Worm (Caenorhabditis elegans) whole organism, mixed stage, embryonic: ENCODE data around the gene F14D7.12.

Experiments
- M03D4.4 ChIP-seq: sonication (generic microtip); optimal IDR thresholded peaks from 2 replicates; lab custom pipeline; 2017; ENCODE audit warnings: mild to moderate bottlenecking, missing genetic modification characterization, missing compliant biosample characterization
- bed-3 ChIP-seq: fragments of 200-800 bp; sonication (Bioruptor generic); optimal IDR thresholded peaks from 3 replicates; lab custom pipeline; 2018; ENCODE audit warnings: mild to moderate bottlenecking, missing genetic modification characterization, moderate library complexity, missing compliant biosample characterization
- blmp-1 ChIP-seq: fragments of 150-350 bp; optimal IDR thresholded peaks from 2 replicates; lab custom pipeline; 2014; ENCODE audit warnings: missing biosample characterization, missing genetic modification characterization
- ceh-39 ChIP-seq: fragments of 150-350 bp; optimal IDR thresholded peaks from 2 replicates; lab custom pipeline; 2014; ENCODE audit warnings: missing biosample characterization, missing genetic modification characterization
- ceh-43 ChIP-seq: fragments of 200-800 bp; sonication (Bioruptor generic); optimal IDR thresholded peaks from 2 replicates; lab custom pipeline; 2018; ENCODE audit warnings: mild to moderate bottlenecking, missing genetic modification characterization, moderate library complexity, missing compliant biosample characterization
- ceh-83 ChIP-seq: fragments of 200-800 bp; sonication (Bioruptor generic); optimal IDR thresholded peaks from 2 replicates; lab custom pipeline; 2018; ENCODE audit warnings: mild to moderate bottlenecking, missing genetic modification characterization, missing compliant biosample characterization
- ces-1 ChIP-seq: fragments of 150-350 bp; optimal IDR thresholded peaks from 2 replicates; lab custom pipeline; 2014; ENCODE audit warnings: missing biosample characterization, missing genetic modification reagents, missing genetic modification characterization
- cnd-1 ChIP-seq: fragments of 200-800 bp; sonication (Bioruptor generic); optimal IDR thresholded peaks from 2 replicates; lab custom pipeline; 2018; ENCODE audit warnings: mild to moderate bottlenecking, missing genetic modification characterization, missing compliant biosample characterization
- drap-1 ChIP-seq: fragments of 200-800 bp; sonication (Bioruptor generic); optimal IDR thresholded peaks from 3 replicates; lab custom pipeline; 2018; ENCODE audit warnings: mild to moderate bottlenecking, missing genetic modification characterization, missing compliant biosample characterization
- elt-1 ChIP-seq: sonication (generic microtip); optimal IDR thresholded peaks from 2 replicates; lab custom pipeline; 2017; ENCODE audit warnings: missing genetic modification characterization, mild to moderate bottlenecking, missing compliant biosample characterization, antibody characterized with exemption, moderate library complexity, borderline replicate concordance; ENCODE audit not compliant: insufficient read depth
- elt-3 ChIP-seq: fragments of 150-350 bp; optimal IDR thresholded peaks from 2 replicates; lab custom pipeline; 2014; ENCODE audit warnings: missing biosample characterization, missing genetic modification characterization
- flh-1 ChIP-seq: fragments of 200-800 bp; sonication (Bioruptor generic); optimal IDR thresholded peaks from 2 replicates; lab custom pipeline; 2018; ENCODE audit warnings: mild to moderate bottlenecking, missing genetic modification characterization, moderate library complexity, missing compliant biosample characterization
- ham-2 ChIP-seq: fragments of 200-800 bp; sonication (Bioruptor generic); optimal IDR thresholded peaks from 2 replicates; lab custom pipeline; 2018; ENCODE audit warnings: mild to moderate bottlenecking, missing genetic modification characterization, missing compliant biosample characterization
- hlh-1 ChIP-seq: fragments of 150-350 bp; optimal IDR thresholded peaks from 2 replicates; lab custom pipeline; 2014; ENCODE audit warnings: missing biosample characterization, missing genetic modification reagents, missing genetic modification characterization
- lin-13 ChIP-seq: fragments of 150-350 bp; optimal IDR thresholded peaks from 2 replicates; lab custom pipeline; 2014; ENCODE audit warnings: missing biosample characterization, missing genetic modification characterization
- lin-32 ChIP-seq: fragments of 200-800 bp; sonication (Bioruptor generic); optimal IDR thresholded peaks from 2 replicates; lab custom pipeline; 2018; ENCODE audit warnings: mild to moderate bottlenecking, missing genetic modification characterization, missing compliant biosample characterization
- lsy-2 ChIP-seq: fragments of 150-350 bp; optimal IDR thresholded peaks from 2 replicates; lab custom pipeline; 2014; ENCODE audit warnings: missing biosample characterization, missing genetic modification characterization
- mep-1 ChIP-seq: fragments of 150-350 bp; optimal IDR thresholded peaks from 2 replicates; lab custom pipeline; 2017; ENCODE audit warnings: missing biosample characterization, missing genetic modification reagents, missing genetic modification characterization, inconsistent platforms
- mls-2 ChIP-seq: sonication (generic microtip); optimal IDR thresholded peaks from 2 replicates; lab custom pipeline; 2016; ENCODE audit warnings: mild to moderate bottlenecking, missing genetic modification characterization, moderate library complexity, missing compliant biosample characterization
- nhr-12 ChIP-seq: fragments of 150-350 bp; optimal IDR thresholded peaks from 2 replicates; lab custom pipeline; 2014; ENCODE audit warnings: missing biosample characterization, missing genetic modification characterization
- nhr-2 ChIP-seq: fragments of 150-350 bp; optimal IDR thresholded peaks from 2 replicates; lab custom pipeline; 2014; ENCODE audit warnings: missing biosample characterization, missing genetic modification characterization
- nhr-76 ChIP-seq: sonication (generic microtip); optimal IDR thresholded peaks from 2 replicates; lab custom pipeline; 2017; ENCODE audit warnings: missing biosample characterization, missing genetic modification characterization
- pha-4 ChIP-seq: fragments of 150-350 bp; optimal IDR thresholded peaks from 2 replicates; lab custom pipeline; 2018; ENCODE audit warnings: missing biosample characterization, missing genetic modification reagents, missing genetic modification characterization
- sem-2 ChIP-seq: fragments of 200-800 bp; sonication (Bioruptor generic); optimal IDR thresholded peaks from 2 replicates; lab custom pipeline; 2018; ENCODE audit warnings: mild to moderate bottlenecking, missing genetic modification characterization, missing compliant biosample characterization
- snpc-4 ChIP-seq: fragments of 150-350 bp; optimal IDR thresholded peaks from 2 replicates; lab custom pipeline; 2014; ENCODE audit warnings: missing biosample characterization, missing genetic modification characterization
- sptf-1 ChIP-seq: sonication (generic microtip); optimal IDR thresholded peaks from 2 replicates; lab custom pipeline; 2017; ENCODE audit warnings: mild to moderate bottlenecking, missing genetic modification characterization, moderate library complexity, missing compliant biosample characterization
- tbx-8 ChIP-seq: fragments of 200-800 bp; sonication (Bioruptor generic); optimal IDR thresholded peaks from 2 replicates; lab custom pipeline; 2018; ENCODE audit warnings: mild to moderate bottlenecking, missing genetic modification characterization, moderate library complexity, missing compliant biosample characterization
- unc-39 ChIP-seq: fragments of 150-350 bp; optimal IDR thresholded peaks from 2 replicates; lab custom pipeline; 2014; ENCODE audit warnings: missing biosample characterization, missing genetic modification characterization
- unc-62 ChIP-seq: fragments of 150-350 bp; optimal IDR thresholded peaks from 2 replicates; lab custom pipeline; 2014; ENCODE audit warnings: missing biosample characterization, missing genetic modification reagents, missing genetic modification characterization
- zip-8 ChIP-seq: fragments of 150-350 bp; optimal IDR thresholded peaks from 2 replicates; lab custom pipeline; 2014; ENCODE audit warnings: missing biosample characterization, missing genetic modification characterization
- ztf-11 ChIP-seq: fragments of 150-350 bp; optimal IDR thresholded peaks from 2 replicates; lab custom pipeline; 2014; ENCODE audit warnings: missing biosample characterization, missing genetic modification characterization

Gene F14D7.12

DNA sequence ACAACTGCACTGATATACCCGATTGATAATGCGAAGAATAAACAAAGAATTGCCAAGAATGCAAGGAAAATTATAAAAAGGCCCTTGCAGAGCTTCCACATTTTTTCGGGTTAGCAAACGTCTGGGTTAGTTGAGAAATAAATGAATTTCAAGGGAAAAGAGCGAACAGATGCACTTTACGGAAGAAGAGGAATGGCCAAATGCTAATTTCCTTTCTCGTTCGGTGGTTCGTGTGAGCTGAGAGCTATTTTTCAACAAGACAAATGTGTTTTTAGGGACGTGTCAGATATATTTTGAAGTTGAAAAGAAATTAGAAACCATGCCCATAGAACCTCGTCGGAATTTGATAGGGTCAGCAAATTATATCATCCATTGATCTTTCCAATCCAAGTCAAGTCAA lies 39.0 kb upstream of the F14D7.12 start, which contains the start of gene F40G12.2:
Gene F40G12.2 (minus strand): TSS at position 101 of the 400 bp plus-strand sequence.
- no peak for TF ChIP-seq unc-39 (tag; lab: Kevin White, UChicago)

ce11 chrV:14267326-14267942 lies 32.4 kb upstream of the F14D7.12 start:
- no peak for TF ChIP-seq nhr-76 (tag; lab: Kevin White, UChicago)
- TF ChIP-seq elt-1 (tag; lab: Kevin White, UChicago) = no peak
- no peak for TF ChIP-seq lsy-2
- no peak for TF ChIP-seq mls-2
- TF ChIP-seq ceh-39 = no peak
- TF ChIP-seq bed-3 = no peak
- no peak for TF ChIP-seq flh-1 (GFP tag; lab: Kevin White, UChicago)
- no peak for TF ChIP-seq sptf-1 (tag; lab: Kevin White, UChicago)
- TF ChIP-seq pha-4 (tag; lab: Kevin White, UChicago) = no peak
- no peak for TF ChIP-seq ztf-11 (tag; lab: Kevin White, UChicago)
- TF ChIP-seq, all 35 proteins: peak for 0

- no peak for TF ChIP-seq lin-13 (tag; lab: Kevin White, UChicago)
- TF ChIP-seq nhr-2 (tag; lab: Kevin White, UChicago) = no peak
- no peak for TF ChIP-seq unc-62
- TF ChIP-seq unc-39 (tag; lab: Kevin White, UChicago) = no peak
- TF ChIP-seq blmp-1 (tag; lab: Kevin White, UChicago) = no peak
- TF ChIP-seq mls-2 = no peak
- TF ChIP-seq mep-1 (tag; lab: Kevin White, UChicago) = no peak
- no peak for TF ChIP-seq hlh-1
- no peak for TF ChIP-seq lin-32 (GFP tag; lab: Kevin White, UChicago)
- TF ChIP-seq elt-3 (tag; lab: Kevin White, UChicago) = no peak
- TF ChIP-seq zip-8 (tag; lab: Kevin White, UChicago) = no peak
- TF ChIP-seq flh-1 (GFP tag; lab: Kevin White, UChicago) = no peak
- no peak for TF ChIP-seq ceh-83 (GFP tag; lab: Kevin White, UChicago)
- TF ChIP-seq ham-2 (GFP tag; lab: Kevin White, UChicago) = no peak
- no peak for TF ChIP-seq tbx-8 (GFP tag; lab: Kevin White, UChicago)
These were observed 31.2 kb upstream of the F14D7.12 start, which contains the start of gene F40G12.4 for ce11 chrV:14268616-14269015. Gene F40G12.4, minus strand, starts transcription at chrV:14268716.

- no peak for TF ChIP-seq unc-62
- no peak for TF ChIP-seq elt-3 (tag; lab: Kevin White, UChicago)
- no peak for TF ChIP-seq mep-1 (tag; lab: Kevin White, UChicago)
- TF ChIP-seq sem-2 = no peak
- TF ChIP-seq nhr-2 (tag; lab: Kevin White, UChicago) = no peak
- no peak for TF ChIP-seq M03D4.4 (tag; lab: Kevin White, UChicago)
- TF ChIP-seq tbx-8 (GFP tag; lab: Kevin White, UChicago) = no peak
- TF ChIP-seq nhr-76 (tag; lab: Kevin White, UChicago) = no peak
- no peak for TF ChIP-seq elt-1 (tag; lab: Kevin White, UChicago)
- TF ChIP-seq ceh-43 (GFP tag; lab: Kevin White, UChicago) = no peak
- no peak for TF ChIP-seq drap-1 (GFP tag; lab: Kevin White, UChicago)
- no peak for TF ChIP-seq ham-2 (GFP tag; lab: Kevin White, UChicago)
- no peak for TF ChIP-seq nhr-12
- no peak for TF ChIP-seq ceh-83 (GFP tag; lab: Kevin White, UChicago)
- no peak for TF ChIP-seq ztf-11 (tag; lab: Kevin White, UChicago)
- TF ChIP-seq sptf-1 (tag; lab: Kevin White, UChicago) = no peak
- no peak for TF ChIP-seq lin-13 (tag; lab: Kevin White, UChicago)
- no peak for TF ChIP-seq ces-1 (GFP tag; lab: Kevin White, UChicago)
- TF ChIP-seq lin-32 (GFP tag; lab: Kevin White, UChicago) = no peak
These were observed 29.1 kb upstream of the F14D7.12 start, which contains the start of gene F40G12.5 for ce11 chrV:14270729-14271128. Gene F40G12.5, minus strand, starts transcription at chrV:14270829.

- TF ChIP-seq nhr-76 (tag; lab: Kevin White, UChicago) = no peak
- TF ChIP-seq bed-3 = no peak
- TF ChIP-seq lsy-2 = no peak
- TF ChIP-seq ztf-11 (tag; lab: Kevin White, UChicago) = no peak
- no peak for TF ChIP-seq zip-8 (tag; lab: Kevin White, UChicago)
- TF ChIP-seq lin-32 (GFP tag; lab: Kevin White, UChicago) = no peak
- TF ChIP-seq ham-2 (GFP tag; lab: Kevin White, UChicago) = no peak
- TF ChIP-seq ces-1 (GFP tag; lab: Kevin White, UChicago) = no peak
- TF ChIP-seq tbx-8 (GFP tag; lab: Kevin White, UChicago) = no peak
- TF ChIP-seq cnd-1 (tag; lab: Kevin White, UChicago) = no peak
- TF ChIP-seq ceh-39 = no peak
- no peak for TF ChIP-seq M03D4.4 (tag; lab: Kevin White, UChicago)
- TF ChIP-seq nhr-2 (tag; lab: Kevin White, UChicago) = no peak
- no peak for TF ChIP-seq pha-4 (tag; lab: Kevin White, UChicago)
- TF ChIP-seq snpc-4 = no peak
- no peak for TF ChIP-seq lin-13 (tag; lab: Kevin White, UChicago)
These were observed 26.8 kb upstream of the F14D7.12 start, which contains the start of gene F40G12.6 for ce11 chrV:14273019-14273418. Gene F40G12.6, minus strand, starts transcription at chrV:14273119.
